Fruit fly (Drosophila melanogaster) whole organism, embryonic: ENCODE results near the gene Vha16-5.

Source experiments
- Blimp-1 ChIP-seq: fragments of 200-800 bp; sonication (Bioruptor generic); optimal IDR thresholded peaks from 3 replicates; lab custom pipeline; 2018; ENCODE audit warnings: missing biosample characterization, missing genetic modification characterization, mild to moderate bottlenecking, moderate library complexity, missing genetic modification reagents
- CG10462 ChIP-seq: fragments of 200-800 bp; sonication (Bioruptor generic); optimal IDR thresholded peaks from 2 replicates; lab custom pipeline; 2016; ENCODE audit warnings: missing biosample characterization, missing genetic modification characterization
- CG11085 ChIP-seq: fragments of 200-800 bp; sonication (Bioruptor generic); IDR thresholded peaks from 2 replicates; pipeline ENCODE4 v1.3.6; 2022; ENCODE audit warnings: missing biosample characterization, missing genetic modification characterization
- CG11504 ChIP-seq: fragments of 200-800 bp; sonication (Bioruptor generic); optimal IDR thresholded peaks from 3 replicates; lab custom pipeline; 2019; ENCODE audit warnings: missing biosample characterization, mild to moderate bottlenecking, missing genetic modification characterization, moderate library complexity
- CG11695 ChIP-seq: fragments of 200-800 bp; sonication (Bioruptor generic); IDR thresholded peaks from 3 replicates; pipeline ENCODE4 v1.3.6; 2022; ENCODE audit warnings: missing biosample characterization, missing genetic modification characterization
- CG12071 ChIP-seq: fragments of 200-800 bp; sonication (Bioruptor generic); optimal IDR thresholded peaks from 3 replicates; lab custom pipeline; 2018; ENCODE audit warnings: missing biosample characterization, mild to moderate bottlenecking, missing genetic modification characterization
- CG12236 ChIP-seq: fragments of 200-800 bp; sonication (Bioruptor generic); optimal IDR thresholded peaks from 2 replicates; lab custom pipeline; 2016; ENCODE audit warnings: missing biosample characterization, missing genetic modification characterization
- CG14710 ChIP-seq: fragments of 200-800 bp; sonication (Bioruptor generic); optimal IDR thresholded peaks from 3 replicates; lab custom pipeline; 2019; ENCODE audit warnings: missing biosample characterization, mild to moderate bottlenecking, missing genetic modification characterization, moderate library complexity
- CG1603 ChIP-seq: fragments of 200-800 bp; sonication (Bioruptor generic); optimal IDR thresholded peaks from 2 replicates; lab custom pipeline; 2019; ENCODE audit warnings: missing biosample characterization, mild to moderate bottlenecking, missing genetic modification characterization, moderate library complexity
- CG17186 ChIP-seq: fragments of 200-800 bp; sonication (Bioruptor generic); optimal IDR thresholded peaks from 3 replicates; lab custom pipeline; 2017; ENCODE audit warnings: missing biosample characterization, missing genetic modification reagents, missing genetic modification characterization
- CG17568 ChIP-seq: fragments of 200-800 bp; sonication (Bioruptor generic); optimal IDR thresholded peaks from 2 replicates; lab custom pipeline; 2018; ENCODE audit warnings: missing biosample characterization, mild to moderate bottlenecking, missing genetic modification characterization, moderate library complexity
- CG3847 ChIP-seq: fragments of 200-800 bp; sonication (Bioruptor generic); IDR thresholded peaks from 2 replicates; pipeline ENCODE4 v1.3.6; 2022; ENCODE audit warnings: missing biosample characterization, missing genetic modification characterization
- CG4854 ChIP-seq: fragments of 200-800 bp; sonication (Bioruptor generic); optimal IDR thresholded peaks from 2 replicates; lab custom pipeline; 2016; ENCODE audit warnings: missing biosample characterization, missing genetic modification characterization, inconsistent platforms
- CG6765 ChIP-seq: fragments of 200-800 bp; sonication (Bioruptor generic); optimal IDR thresholded peaks from 3 replicates; lab custom pipeline; 2017; ENCODE audit warnings: missing biosample characterization, mild to moderate bottlenecking, missing genetic modification characterization
- CG6813 ChIP-seq: fragments of 200-800 bp; sonication (Bioruptor generic); optimal IDR thresholded peaks from 2 replicates; lab custom pipeline; 2017; ENCODE audit warnings: missing biosample characterization, missing genetic modification characterization, mild to moderate bottlenecking, moderate library complexity, missing genetic modification reagents
- CG8388 ChIP-seq: fragments of 200-800 bp; sonication (Bioruptor generic); optimal IDR thresholded peaks from 2 replicates; lab custom pipeline; 2019; ENCODE audit warnings: missing biosample characterization, mild to moderate bottlenecking, missing genetic modification characterization, moderate library complexity
- CG9932 ChIP-seq: fragments of 200-800 bp; sonication (Bioruptor generic); IDR thresholded peaks from 2 replicates; pipeline ENCODE4 v1.3.6; 2022; ENCODE audit warnings: missing biosample characterization, missing genetic modification characterization
- CoRest ChIP-seq: fragments of 200-800 bp; sonication (Bioruptor generic); optimal IDR thresholded peaks from 3 replicates; lab custom pipeline; 2018; ENCODE audit warnings: missing biosample characterization, mild to moderate bottlenecking, missing genetic modification characterization, moderate library complexity
- D19A ChIP-seq: fragments of 200-800 bp; optimal IDR thresholded peaks from 3 replicates; lab custom pipeline; 2019; ENCODE audit warnings: missing biosample characterization, mild to moderate bottlenecking, missing genetic modification characterization, moderate library complexity
- Eip74EF ChIP-seq, 2 experiments: fragments of 200-800 bp in 1 of 2; fragments of >200 bp in 1 of 2; sonication (Bioruptor generic) in 1 of 2; optimal IDR thresholded peaks; 2 replicates each; lab custom pipeline; 2017 to 2019; ENCODE audit warnings: missing biosample characterization in 2 of 2, missing genetic modification characterization in 2 of 2, mild to moderate bottlenecking in 1 of 2, moderate library complexity in 1 of 2
- Fer1 ChIP-seq: fragments of 200-800 bp; sonication (Bioruptor generic); optimal IDR thresholded peaks from 2 replicates; lab custom pipeline; 2017; ENCODE audit warnings: missing biosample characterization, mild to moderate bottlenecking, missing genetic modification characterization
- Jarid2 ChIP-seq: fragments of 200-800 bp; sonication (Bioruptor generic); optimal IDR thresholded peaks from 3 replicates; lab custom pipeline; 2017; ENCODE audit warnings: mild to moderate bottlenecking, missing biosample characterization, missing genetic modification reagents, missing genetic modification characterization
- Mes4 ChIP-seq: fragments of 200-800 bp; sonication (Bioruptor generic); optimal IDR thresholded peaks from 2 replicates; lab custom pipeline; 2016; ENCODE audit warnings: missing biosample characterization, missing genetic modification characterization
- Mrtf ChIP-seq: fragments of 200-800 bp; sonication (Bioruptor generic); IDR thresholded peaks from 3 replicates; pipeline ENCODE4 v1.3.6; 2022; ENCODE audit warnings: missing biosample characterization, missing genetic modification characterization
- NC2α ChIP-seq: fragments of 200-800 bp; sonication (Bioruptor generic); optimal IDR thresholded peaks from 2 replicates; lab custom pipeline; 2016; ENCODE audit warnings: missing biosample characterization, missing genetic modification characterization
- NC2β ChIP-seq: fragments of 200-800 bp; sonication (Bioruptor generic); optimal IDR thresholded peaks from 2 replicates; lab custom pipeline; 2016; ENCODE audit warnings: missing biosample characterization, missing genetic modification characterization
- NK7.1 ChIP-seq: fragments of 200-800 bp; sonication (Bioruptor generic); optimal IDR thresholded peaks from 3 replicates; lab custom pipeline; 2016; ENCODE audit warnings: missing biosample characterization, missing genetic modification characterization
- PHDP ChIP-seq: fragments of 200-800 bp; sonication (Bioruptor generic); optimal IDR thresholded peaks from 3 replicates; lab custom pipeline; 2018; ENCODE audit warnings: missing biosample characterization, mild to moderate bottlenecking, missing genetic modification characterization, moderate library complexity
- Pdp1 ChIP-seq, 2 experiments: fragments of 200-800 bp; sonication (Bioruptor generic); optimal IDR thresholded peaks; 3 replicates each; lab custom pipeline; 2016; ENCODE audit warnings: missing biosample characterization in 2 of 2, missing genetic modification characterization in 2 of 2, mild to moderate bottlenecking in 1 of 2, moderate library complexity in 1 of 2
- Usf ChIP-seq: fragments of 200-800 bp; sonication (Bioruptor generic); optimal IDR thresholded peaks from 2 replicates; lab custom pipeline; 2017; ENCODE audit warnings: missing genotype, missing biosample characterization, missing genetic modification characterization
- Vsx1 ChIP-seq: fragments of 200-800 bp; sonication (Bioruptor generic); optimal IDR thresholded peaks from 2 replicates; lab custom pipeline; 2017; ENCODE audit warnings: missing biosample characterization, mild to moderate bottlenecking, missing genetic modification characterization, missing genetic modification reagents
- Xrp1 ChIP-seq: fragments of 200-800 bp; sonication (Bioruptor generic); IDR thresholded peaks from 2 replicates; pipeline ENCODE4 v1.3.6; 2022; ENCODE audit warnings: missing biosample characterization, missing genetic modification characterization
- al ChIP-seq: fragments of 200-800 bp; sonication (Bioruptor generic); IDR thresholded peaks from 2 replicates; pipeline ENCODE4 v1.3.6; 2022; ENCODE audit warnings: missing biosample characterization, missing genetic modification characterization
- cato ChIP-seq: fragments of 200-800 bp; sonication (Bioruptor generic); optimal IDR thresholded peaks from 2 replicates; lab custom pipeline; 2016; ENCODE audit warnings: missing biosample characterization, missing genetic modification characterization, borderline replicate concordance
- caup ChIP-seq: fragments of 200-800 bp; sonication (Bioruptor generic); optimal IDR thresholded peaks from 3 replicates; lab custom pipeline; 2017; ENCODE audit warnings: missing biosample characterization, mild to moderate bottlenecking, missing genetic modification characterization, moderate library complexity; ENCODE audit not compliant: severe bottlenecking
- da ChIP-seq: fragments of 200-800 bp; sonication (Bioruptor generic); optimal IDR thresholded peaks from 2 replicates; lab custom pipeline; 2016; ENCODE audit warnings: missing biosample characterization, missing genetic modification characterization
- dan ChIP-seq: fragments of 200-800 bp; sonication (Bioruptor generic); IDR thresholded peaks from 2 replicates; pipeline ENCODE4 v1.3.6; 2022; ENCODE audit warnings: missing biosample characterization, missing genetic modification characterization
- gem ChIP-seq: fragments of 200-800 bp; sonication (Bioruptor generic); optimal IDR thresholded peaks from 2 replicates; lab custom pipeline; 2019; ENCODE audit warnings: missing biosample characterization, mild to moderate bottlenecking, missing genetic modification characterization, moderate library complexity
- h ChIP-seq: fragments of >200 bp; optimal IDR thresholded peaks from 2 replicates; lab custom pipeline; 2017
- hbn ChIP-seq: fragments of 200-800 bp; sonication (Bioruptor generic); IDR thresholded peaks from 2 replicates; pipeline ENCODE4 v1.3.6; 2022; ENCODE audit warnings: missing biosample characterization, missing genetic modification characterization; ENCODE audit not compliant: partially characterized antibody
- odd ChIP-seq: fragments of 200-800 bp; sonication (Bioruptor generic); optimal IDR thresholded peaks from 2 replicates; lab custom pipeline; 2017; ENCODE audit warnings: missing biosample characterization, mild to moderate bottlenecking, missing genetic modification characterization
- onecut ChIP-seq: fragments of 200-800 bp; sonication (Bioruptor generic); IDR thresholded peaks from 2 replicates; pipeline ENCODE4 v1.3.6; 2022; ENCODE audit warnings: missing biosample characterization, missing genetic modification characterization
- otp ChIP-seq: fragments of 200-800 bp; sonication (Bioruptor generic); IDR thresholded peaks from 3 replicates; pipeline ENCODE4, ENCODE4 v1.3.6; 2022; ENCODE audit warnings: missing biosample characterization, missing genetic modification characterization
- pan ChIP-seq, 4 experiments: fragments of >200 bp in 3 of 4; fragments of 200-800 bp in 1 of 4; sonication (Bioruptor generic) in 1 of 4; optimal IDR thresholded peaks in 3 of 4; IDR thresholded peaks in 1 of 4; 2 replicates each; pipeline versions ENCODE4 v1.3.6 to Lab custom; 2017 to 2022; ENCODE audit warnings: missing biosample characterization in 2 of 4, missing genetic modification characterization in 2 of 4, mixed read lengths in 1 of 4
- peb ChIP-seq: fragments of 200-800 bp; sonication (Bioruptor generic); IDR thresholded peaks from 2 replicates; pipeline ENCODE4 v1.3.6; 2022; ENCODE audit warnings: missing biosample characterization, missing genetic modification characterization
- seq ChIP-seq: fragments of 200-800 bp; sonication (Bioruptor generic); IDR thresholded peaks from 2 replicates; pipeline ENCODE4 v1.3.6; 2022; ENCODE audit warnings: missing biosample characterization, missing genetic modification characterization
- tgo ChIP-seq: fragments of 200-800 bp; sonication (Bioruptor generic); IDR thresholded peaks from 3 replicates; pipeline ENCODE4 v1.3.6; 2022; ENCODE audit warnings: missing biosample characterization, missing genetic modification characterization
- unpg ChIP-seq: fragments of 200-800 bp; sonication (Bioruptor generic); optimal IDR thresholded peaks from 3 replicates; lab custom pipeline; 2018; ENCODE audit warnings: missing biosample characterization, mild to moderate bottlenecking, missing genetic modification characterization, moderate library complexity
- wor ChIP-seq: fragments of 200-800 bp; sonication (Bioruptor generic); IDR thresholded peaks from 2 replicates; pipeline ENCODE4 v1.3.6; 2022; ENCODE audit warnings: missing biosample characterization, missing genetic modification characterization
- zen ChIP-seq: fragments of 200-800 bp; sonication (Bioruptor generic); optimal IDR thresholded peaks from 3 replicates; lab custom pipeline; 2018; ENCODE audit warnings: missing biosample characterization, mild to moderate bottlenecking, missing genetic modification characterization, moderate library complexity

The Vha16-5 gene

DNA sequence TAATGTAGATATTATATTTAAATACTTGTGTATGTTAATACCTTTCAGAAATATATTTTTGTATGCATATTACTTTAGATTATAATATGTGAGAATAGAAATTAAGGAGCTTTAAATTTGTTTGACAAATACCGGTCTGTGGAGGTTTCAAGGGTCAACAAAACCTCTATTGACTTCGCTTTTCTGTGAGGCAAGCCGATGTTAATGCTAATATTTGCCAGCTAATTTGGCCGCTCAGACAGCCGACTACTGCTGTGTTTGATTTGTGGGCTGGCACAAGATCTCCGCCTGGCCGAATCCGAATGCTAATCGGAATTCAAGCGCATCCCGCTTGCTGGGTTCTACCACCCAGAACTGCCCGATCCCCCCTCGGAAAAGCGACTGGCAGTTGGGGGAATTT is 17.8 kb upstream of the Vha16-5 start (continued):
- TF ChIP-seq CG10462, result no peak
- TF ChIP-seq CG17568 (GFP tag; lab: Kevin White, UChicago), result peak; percentile 31
- no peak for TF ChIP-seq da (GFP tag; lab: Kevin White, UChicago)
- no peak for TF ChIP-seq CG12236 (GFP tag; lab: Kevin White, UChicago)
- TF ChIP-seq CG3847 (GFP tag; lab: Robert Waterston, UW), result 0 out of 2 replicates have a peak, but pooled peaks have one; percentile 13
- 0 out of 3 replicates have a peak, but pooled peaks have one; percentile 23 for TF ChIP-seq CG11695 (GFP tag; lab: Robert Waterston, UW)
- TF ChIP-seq Mes4 (GFP tag; lab: Kevin White, UChicago), result no peak
- TF ChIP-seq CG11085 (GFP tag; lab: Robert Waterston, UW), result no peak
- no peak for TF ChIP-seq NK7.1
- TF ChIP-seq Jarid2 (GFP tag; lab: Kevin White, UChicago), result no peak
- TF ChIP-seq wor (GFP tag; lab: Robert Waterston, UW), result no peak
- no peak for TF ChIP-seq onecut (GFP tag; lab: Robert Waterston, UW)
- TF ChIP-seq tgo, result peak; percentile 23; the same call in 1 of the 3 replicates
- peak; percentile 47 for TF ChIP-seq PHDP (tag; lab: Kevin White, UChicago)
- TF ChIP-seq caup (GFP tag; lab: Kevin White, UChicago), result peak; percentile 7
- TF ChIP-seq odd, result no peak
- no peak for TF ChIP-seq CG6765 (GFP tag; lab: Kevin White, UChicago)
- no peak for TF ChIP-seq CG8388
- TF ChIP-seq Vsx1 (GFP tag; lab: Kevin White, UChicago), result peak; percentile 50
- no peak for TF ChIP-seq dan (GFP tag; lab: Robert Waterston, UW)
- no peak for TF ChIP-seq CG4854 (GFP tag; lab: Kevin White, UChicago)
- peak; percentile 18 for TF ChIP-seq unpg
- TF ChIP-seq CG17186 (GFP tag; lab: Kevin White, UChicago), result no peak
- TF ChIP-seq CG1603 (tag; lab: Kevin White, UChicago), result peak; percentile 30
- TF ChIP-seq cato (GFP tag; lab: Kevin White, UChicago), result no peak
- TF ChIP-seq Xrp1 (GFP tag; lab: Robert Waterston, UW), result 0 out of 2 replicates have a peak, but pooled peaks have one; percentile 18
- 0 out of 3 replicates have a peak, but pooled peaks have one; percentile 8 for TF ChIP-seq otp (GFP tag; lab: Robert Waterston, UW)
- no peak for TF ChIP-seq CG9932 (GFP tag; lab: Robert Waterston, UW)
- TF ChIP-seq al (GFP tag; lab: Robert Waterston, UW), result no peak
- TF ChIP-seq CG14710 (tag; lab: Kevin White, UChicago), result no peak
- TF ChIP-seq NC2β (GFP tag; lab: Kevin White, UChicago), result no peak
- no peak for TF ChIP-seq zen (tag; lab: Kevin White, UChicago)
- no peak for TF ChIP-seq Pdp1 (GFP tag; optimal IDR thresholded peaks at IDR 0.05; lab: Kevin White, UChicago)
- TF ChIP-seq Mrtf (GFP tag; lab: Robert Waterston, UW), result no peak
- TF ChIP-seq Usf (GFP tag; lab: Kevin White, UChicago), result no peak
- TF ChIP-seq Eip74EF (GFP tag; optimal IDR thresholded peaks at IDR 0.05; lab: Kevin White, UChicago), result no peak
- TF ChIP-seq NC2α (GFP tag; lab: Kevin White, UChicago), result no peak
- no peak for TF ChIP-seq hbn
- no peak for TF ChIP-seq D19A
- peak; percentile 6 for TF ChIP-seq CG12071 (GFP tag; lab: Kevin White, UChicago)
- no peak for TF ChIP-seq h (lab: Kevin White, UChicago)
- no peak for TF ChIP-seq CoRest (tag; lab: Kevin White, UChicago)
- TF ChIP-seq CG11504 (tag; lab: Kevin White, UChicago), result peak; percentile 16
- peak; percentile 24; the same call in 1 of the 2 replicates for TF ChIP-seq seq (GFP tag; lab: Robert Waterston, UW)
- peak; percentile 10 for TF ChIP-seq Blimp-1
- peak; percentile 20 for TF ChIP-seq CG6813 (GFP tag; lab: Kevin White, UChicago)
- no peak for TF ChIP-seq pan (optimal IDR thresholded peaks at IDR 0.05; lab: Kevin White, UChicago)
- peak in 1 of 2 experiments; percentile 27 for TF ChIP-seq pan (GFP tag; optimal IDR thresholded peaks at IDR 0.05 in 1 of 2, IDR thresholded peaks at IDR 0.05 in 1 of 2)
- TF ChIP-seq gem (tag; lab: Kevin White, UChicago), result peak; percentile 38
- no peak for TF ChIP-seq Fer1 (GFP tag; lab: Kevin White, UChicago)
- TF ChIP-seq peb (GFP tag; lab: Robert Waterston, UW), result no peak
